Worm (Caenorhabditis elegans): ENCODE data around the gene vps-15.

- TF ChIP-seq unc-62 (GFP tag; optimal IDR thresholded peaks at IDR 0.05) (no peak), nhr-25 (tag; optimal IDR thresholded peaks at IDR 0.05) (no peak), pqm-1 (tag; optimal IDR thresholded peaks at IDR 0.05) (peak; percentile 39), nhr-237 (tag; optimal IDR thresholded peaks at IDR 0.05) (no peak), nhr-12 (tag; optimal IDR thresholded peaks at IDR 0.05) (no peak), elt-3 (tag; optimal IDR thresholded peaks at IDR 0.05) (no peak), lin-15B (tag; optimal IDR thresholded peaks at IDR 0.05) (no peak), pha-4 (tag; optimal IDR thresholded peaks at IDR 0.05) (no peak), ama-1 (optimal IDR thresholded peaks at IDR 0.05) (no peak), ceh-9 (tag; optimal IDR thresholded peaks at IDR 0.05) (no peak), ztf-4 (tag; optimal IDR thresholded peaks at IDR 0.05) (no peak), unc-39 (tag; optimal IDR thresholded peaks at IDR 0.05) (no peak), snpc-4 (tag; optimal IDR thresholded peaks at IDR 0.05) (no peak), lin-39 (tag; optimal IDR thresholded peaks at IDR 0.05) (no peak)
Observed at ce11 chrII:11859833-11860232, 55.8 kb downstream of the vps-15 start.

Data from whole organism, L3 larva.